Fruit fly (Drosophila melanogaster) whole organism, embryonic: Measurements from ENCODE around the gene loqs.

Experiments used
- BEAF-32 ChIP-seq: fragments of 200-800 bp; sonication (Bioruptor generic); optimal IDR thresholded peaks from 3 replicates; lab custom pipeline; 2017; ENCODE audit warnings: missing biosample characterization, missing genetic modification characterization, mild to moderate bottlenecking, moderate library complexity, missing genetic modification reagents
- BtbVII ChIP-seq: fragments of 200-800 bp; sonication (Bioruptor generic); optimal IDR thresholded peaks from 3 replicates; lab custom pipeline; 2017; ENCODE audit warnings: missing biosample characterization, mild to moderate bottlenecking, missing genetic modification characterization
- CG10979 ChIP-seq: fragments of 200-800 bp; sonication (Bioruptor generic); optimal IDR thresholded peaks from 2 replicates; lab custom pipeline; 2018; ENCODE audit warnings: missing biosample characterization, mild to moderate bottlenecking, missing genetic modification characterization, moderate library complexity
- CG11247 ChIP-seq: fragments of 200-800 bp; sonication (Bioruptor generic); IDR thresholded peaks from 2 replicates; pipeline ENCODE4 v1.3.6; 2022; ENCODE audit warnings: missing biosample characterization, missing genetic modification characterization
- CG11504 ChIP-seq: fragments of 200-800 bp; sonication (Bioruptor generic); optimal IDR thresholded peaks from 3 replicates; lab custom pipeline; 2019; ENCODE audit warnings: missing biosample characterization, mild to moderate bottlenecking, missing genetic modification characterization, moderate library complexity
- CG14965 ChIP-seq: fragments of 200-800 bp; sonication (Bioruptor generic); optimal IDR thresholded peaks from 2 replicates; lab custom pipeline; 2016; ENCODE audit warnings: missing biosample characterization, missing genetic modification characterization, borderline replicate concordance
- CG15479 ChIP-seq: fragments of 200-800 bp; sonication (Bioruptor generic); optimal IDR thresholded peaks from 3 replicates; lab custom pipeline; 2019; ENCODE audit warnings: missing biosample characterization, mild to moderate bottlenecking, missing genetic modification characterization, moderate library complexity
- CG15601 ChIP-seq: fragments of 200-800 bp; sonication (Bioruptor generic); optimal IDR thresholded peaks from 3 replicates; lab custom pipeline; 2019; ENCODE audit warnings: missing biosample characterization, mild to moderate bottlenecking, missing genetic modification characterization, moderate library complexity
- CG1602 ChIP-seq: fragments of 200-800 bp; sonication (Bioruptor generic); optimal IDR thresholded peaks from 3 replicates; lab custom pipeline; 2016; ENCODE audit warnings: missing biosample characterization, missing genetic modification characterization
- CG32772 ChIP-seq: fragments of 200-800 bp; sonication (Bioruptor generic); IDR thresholded peaks from 2 replicates; pipeline ENCODE4 v1.3.6; 2022; ENCODE audit warnings: missing biosample characterization, missing genetic modification characterization
- CG34224 ChIP-seq: fragments of 200-800 bp; sonication (Bioruptor generic); IDR thresholded peaks from 3 replicates; pipeline ENCODE4 v1.3.6; 2022; ENCODE audit warnings: missing biosample characterization, missing genetic modification characterization; ENCODE audit not compliant: partially characterized antibody
- CG34376 ChIP-seq: fragments of 200-800 bp; sonication (Bioruptor generic); optimal IDR thresholded peaks from 2 replicates; lab custom pipeline; 2018; ENCODE audit warnings: missing biosample characterization, mild to moderate bottlenecking, missing genetic modification characterization
- CG4820 ChIP-seq: fragments of 200-800 bp; sonication (Bioruptor generic); optimal IDR thresholded peaks from 3 replicates; lab custom pipeline; 2016; ENCODE audit warnings: missing biosample characterization, missing genetic modification characterization
- CG5180 ChIP-seq: fragments of 200-800 bp; sonication (Bioruptor generic); optimal IDR thresholded peaks from 3 replicates; lab custom pipeline; 2017; ENCODE audit warnings: missing biosample characterization, missing genetic modification characterization, mild to moderate bottlenecking, moderate library complexity, missing genetic modification reagents
- CG7357 ChIP-seq: fragments of 200-800 bp; sonication (Bioruptor generic); IDR thresholded peaks from 3 replicates; pipeline ENCODE4 v1.3.6; 2022; ENCODE audit warnings: missing biosample characterization, missing genetic modification characterization
- CG7372 ChIP-seq: fragments of 200-800 bp; sonication (Bioruptor generic); IDR thresholded peaks from 2 replicates; pipeline ENCODE4 v1.3.6; 2022; ENCODE audit warnings: missing biosample characterization, missing genetic modification characterization
- CG7963 ChIP-seq: fragments of 200-800 bp; sonication (Bioruptor generic); IDR thresholded peaks from 3 replicates; pipeline ENCODE4 v1.3.6; 2022; ENCODE audit warnings: missing biosample characterization, missing genetic modification characterization; ENCODE audit not compliant: partially characterized antibody
- CG8281 ChIP-seq: fragments of 200-800 bp; sonication (Bioruptor generic); optimal IDR thresholded peaks from 2 replicates; lab custom pipeline; 2018; ENCODE audit warnings: missing biosample characterization, mild to moderate bottlenecking, missing genetic modification characterization, moderate library complexity
- CG8359 ChIP-seq: fragments of 200-800 bp; sonication (Bioruptor generic); optimal IDR thresholded peaks from 2 replicates; lab custom pipeline; 2017; ENCODE audit warnings: missing biosample characterization, mild to moderate bottlenecking, missing genetic modification characterization, borderline replicate concordance
- CG9797 ChIP-seq: fragments of 200-800 bp; sonication (Bioruptor generic); optimal IDR thresholded peaks from 3 replicates; lab custom pipeline; 2018; ENCODE audit warnings: missing biosample characterization, mild to moderate bottlenecking, missing genetic modification characterization
- CG9817 ChIP-seq: fragments of 200-800 bp; sonication (Bioruptor generic); optimal IDR thresholded peaks from 2 replicates; lab custom pipeline; 2018; ENCODE audit warnings: missing biosample characterization, mild to moderate bottlenecking, missing genetic modification characterization, moderate library complexity
- CTCF ChIP-seq: fragments of 200-800 bp; sonication (Bioruptor generic); optimal IDR thresholded peaks from 2 replicates; lab custom pipeline; 2017; ENCODE audit warnings: missing biosample characterization, mild to moderate bottlenecking, missing genetic modification characterization, moderate library complexity
- Camta ChIP-seq: fragments of 200-800 bp; sonication (Bioruptor generic); optimal IDR thresholded peaks from 2 replicates; lab custom pipeline; 2016; ENCODE audit warnings: missing biosample characterization, missing genetic modification characterization
- Chrac-16 ChIP-seq: fragments of 200-800 bp; sonication (Bioruptor generic); optimal IDR thresholded peaks from 3 replicates; lab custom pipeline; 2016; ENCODE audit warnings: missing biosample characterization, missing genetic modification characterization
- Doc3 ChIP-seq: fragments of 200-800 bp; sonication (Bioruptor generic); IDR thresholded peaks from 3 replicates; pipeline ENCODE4 v1.3.6; 2022; ENCODE audit warnings: missing biosample characterization, missing genetic modification characterization; ENCODE audit not compliant: partially characterized antibody
- Dref ChIP-seq: fragments of 200-800 bp; sonication (Bioruptor generic); IDR thresholded peaks from 2 replicates; pipeline ENCODE4 v1.3.6; 2022; ENCODE audit warnings: missing biosample characterization, missing genetic modification characterization
- ERR ChIP-seq: fragments of 200-800 bp; sonication (Bioruptor generic); optimal IDR thresholded peaks from 2 replicates; lab custom pipeline; 2016; ENCODE audit warnings: missing biosample characterization, missing genetic modification characterization
- Nf-YA ChIP-seq: fragments of 200-800 bp; sonication (Bioruptor generic); IDR thresholded peaks from 2 replicates; pipeline ENCODE4 v1.3.6; 2022; ENCODE audit warnings: missing biosample characterization, missing genetic modification characterization
- PHDP ChIP-seq: fragments of 200-800 bp; sonication (Bioruptor generic); optimal IDR thresholded peaks from 3 replicates; lab custom pipeline; 2018; ENCODE audit warnings: missing biosample characterization, mild to moderate bottlenecking, missing genetic modification characterization, moderate library complexity
- Pdp1 ChIP-seq, 2 experiments: fragments of 200-800 bp; sonication (Bioruptor generic); optimal IDR thresholded peaks; 3 replicates each; lab custom pipeline; 2016; ENCODE audit warnings: missing biosample characterization in 2 of 2, missing genetic modification characterization in 2 of 2, mild to moderate bottlenecking in 1 of 2, moderate library complexity in 1 of 2
- Sox100B ChIP-seq: fragments of 200-800 bp; sonication (Bioruptor generic); optimal IDR thresholded peaks from 3 replicates; lab custom pipeline; 2018; ENCODE audit warnings: missing biosample characterization, mild to moderate bottlenecking, missing genetic modification characterization
- bab2 ChIP-seq: fragments of 200-800 bp; sonication (Bioruptor generic); optimal IDR thresholded peaks from 2 replicates; lab custom pipeline; 2016; ENCODE audit warnings: missing biosample characterization, missing genetic modification characterization
- cg ChIP-seq: fragments of 200-800 bp; sonication (Bioruptor generic); optimal IDR thresholded peaks from 3 replicates; lab custom pipeline; 2019; ENCODE audit warnings: missing biosample characterization, mild to moderate bottlenecking, missing genetic modification characterization, moderate library complexity
- danr ChIP-seq: fragments of 200-800 bp; sonication (Bioruptor generic); IDR thresholded peaks from 2 replicates; pipeline ENCODE4 v1.3.6; 2022; ENCODE audit warnings: missing biosample characterization, missing genetic modification characterization
- disco-r ChIP-seq: fragments of 200-800 bp; sonication (Bioruptor generic); optimal IDR thresholded peaks from 2 replicates; lab custom pipeline; 2016; ENCODE audit warnings: missing biosample characterization, missing genetic modification characterization
- dpn ChIP-seq, 2 experiments: fragments of 200-800 bp; sonication (Bioruptor generic); optimal IDR thresholded peaks; 3 replicates each; lab custom pipeline; 2016; ENCODE audit warnings: missing biosample characterization in 2 of 2, missing genetic modification characterization in 2 of 2
- gro ChIP-seq: fragments of 200-800 bp; sonication (Bioruptor generic); optimal IDR thresholded peaks from 2 replicates; lab custom pipeline; 2016; ENCODE audit warnings: missing biosample characterization, missing genetic modification characterization
- kah ChIP-seq: fragments of 200-800 bp; sonication (Bioruptor generic); optimal IDR thresholded peaks from 2 replicates; lab custom pipeline; 2018; ENCODE audit warnings: missing biosample characterization, mild to moderate bottlenecking, missing genetic modification characterization
- klu ChIP-seq: fragments of 200-800 bp; sonication (Bioruptor generic); IDR thresholded peaks from 2 replicates; pipeline ENCODE4 v1.3.6; 2022; ENCODE audit warnings: missing biosample characterization, missing genetic modification characterization
- lmd ChIP-seq: fragments of 200-800 bp; sonication (Bioruptor generic); IDR thresholded peaks from 2 replicates; pipeline ENCODE4 v1.3.6; 2022; ENCODE audit warnings: missing biosample characterization, missing genetic modification characterization
- nerfin-2 ChIP-seq: fragments of 200-800 bp; sonication (Bioruptor generic); IDR thresholded peaks from 2 replicates; pipeline ENCODE4 v1.3.6; 2022; ENCODE audit warnings: missing biosample characterization, missing genetic modification characterization; ENCODE audit not compliant: partially characterized antibody
- oc ChIP-seq: fragments of 200-800 bp; sonication (Bioruptor generic); optimal IDR thresholded peaks from 2 replicates; lab custom pipeline; 2018; ENCODE audit warnings: missing biosample characterization, mild to moderate bottlenecking, missing genetic modification characterization, moderate library complexity
- org-1 ChIP-seq: fragments of 200-800 bp; sonication (Bioruptor generic); optimal IDR thresholded peaks from 2 replicates; lab custom pipeline; 2017; ENCODE audit warnings: missing biosample characterization, missing genetic modification characterization
- p53 ChIP-seq: fragments of 200-800 bp; sonication (Bioruptor generic); optimal IDR thresholded peaks from 2 replicates; lab custom pipeline; 2016; ENCODE audit warnings: missing biosample characterization, missing genetic modification characterization
- sens ChIP-seq: fragments of 200-800 bp; sonication (Bioruptor generic); peaks from one replicate; lab custom pipeline; 2016; ENCODE audit warnings: missing biosample characterization, missing genetic modification characterization
- sens-2 ChIP-seq: fragments of 200-800 bp; sonication (Bioruptor generic); IDR thresholded peaks from 2 replicates; pipeline ENCODE4 v1.3.6; 2022; ENCODE audit warnings: missing biosample characterization, missing genetic modification characterization
- slbo ChIP-seq: fragments of 200-800 bp; sonication (Bioruptor generic); IDR thresholded peaks from 2 replicates; pipeline ENCODE4 v1.3.6; 2022; ENCODE audit warnings: missing biosample characterization, missing genetic modification characterization
- tin ChIP-seq: fragments of 200-800 bp; sonication (Bioruptor generic); optimal IDR thresholded peaks from 3 replicates; lab custom pipeline; 2016; ENCODE audit warnings: missing biosample characterization, missing genetic modification characterization
- trh ChIP-seq: fragments of 200-800 bp; sonication (Bioruptor generic); optimal IDR thresholded peaks from 2 replicates; lab custom pipeline; 2016; ENCODE audit warnings: missing biosample characterization, missing genetic modification characterization
- tx ChIP-seq: fragments of 200-800 bp; sonication (Bioruptor generic); optimal IDR thresholded peaks from 2 replicates; lab custom pipeline; 2016; ENCODE audit warnings: missing biosample characterization, missing genetic modification characterization
- vvl ChIP-seq: fragments of 200-800 bp; sonication (Bioruptor generic); IDR thresholded peaks from 2 replicates; pipeline ENCODE4 v1.3.6; 2022; ENCODE audit warnings: missing biosample characterization, missing genetic modification characterization

loqs gene

DNA sequence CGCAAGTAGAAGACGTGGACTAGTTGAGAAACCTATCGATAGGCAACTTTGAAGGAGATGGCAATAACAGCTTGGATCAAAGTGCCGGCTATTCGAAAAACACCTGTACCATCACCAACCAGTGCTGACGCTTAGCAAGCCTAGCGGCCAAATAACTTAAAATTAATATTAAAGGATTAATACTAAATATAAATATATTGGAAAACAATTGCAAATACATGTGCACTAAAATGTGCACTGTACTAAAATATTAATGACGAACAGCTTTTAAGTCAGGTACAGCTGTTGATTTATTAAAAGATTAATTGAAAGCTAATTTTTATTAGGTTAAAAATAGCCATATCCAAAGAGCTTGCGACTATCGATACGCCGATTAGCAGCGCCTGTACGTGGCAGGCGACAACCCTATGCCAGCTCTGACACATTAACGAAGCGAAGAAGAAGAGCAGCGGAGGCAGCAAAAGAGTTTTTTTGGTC, 3.9 kb upstream of the loqs start, which contains the start of the genes CG9302 and beta'COP (continued):
- TF ChIP-seq CG11504: no peak
- TF ChIP-seq trh (GFP tag; lab: Kevin White, UChicago): no peak
- TF ChIP-seq bab2 (GFP tag; lab: Kevin White, UChicago): peak; percentile 48
- TF ChIP-seq CG8359 (GFP tag; lab: Kevin White, UChicago): no peak
- no peak for TF ChIP-seq vvl (GFP tag; lab: Robert Waterston, UW)
- TF ChIP-seq CG7357 (GFP tag; lab: Robert Waterston, UW): peak; percentile 56; the same call in 1 of the 3 replicates
- TF ChIP-seq nerfin-2 (GFP tag; lab: Robert Waterston, UW): peak; percentile 50; the same call in 1 of the 2 replicates
- 0 out of 3 replicates have a peak, but pooled peaks have one; percentile 23 for TF ChIP-seq CG7963 (GFP tag; lab: Robert Waterston, UW)
- peak; percentile 56 for TF ChIP-seq PHDP (tag; lab: Kevin White, UChicago)
- no peak for TF ChIP-seq CG34376 (GFP tag; lab: Kevin White, UChicago)
- TF ChIP-seq CG7372: no peak; the same call in 1 of the 2 replicates
- TF ChIP-seq Chrac-16 (GFP tag; lab: Kevin White, UChicago): peak; percentile 66
- no peak for TF ChIP-seq CG32772
- no peak for TF ChIP-seq CG5180 (GFP tag; lab: Kevin White, UChicago)
- peak; percentile 86 for TF ChIP-seq sens (GFP tag; lab: Kevin White, UChicago)
- no peak for TF ChIP-seq CTCF (GFP tag; lab: Kevin White, UChicago)
- peak; percentile 49 for TF ChIP-seq CG1602 (GFP tag; lab: Kevin White, UChicago)
- no peak for TF ChIP-seq cg (GFP tag; lab: Kevin White, UChicago)
- TF ChIP-seq CG11247: peak; percentile 39
- peak; percentile 46 for TF ChIP-seq CG4820
- TF ChIP-seq sens-2: no peak
- TF ChIP-seq org-1 (GFP tag; lab: Kevin White, UChicago): no peak
- TF ChIP-seq CG15601 (tag; lab: Kevin White, UChicago): peak; percentile 68
- no peak for TF ChIP-seq CG8281 (tag; lab: Kevin White, UChicago)
- peak; percentile 55 for TF ChIP-seq CG10979
- no peak for TF ChIP-seq Camta
- no peak for TF ChIP-seq ERR (GFP tag; lab: Kevin White, UChicago)
- no peak; the same call in 2 of the 3 replicates for TF ChIP-seq CG34224
- no peak for TF ChIP-seq disco-r (GFP tag; lab: Kevin White, UChicago)
- no peak for TF ChIP-seq CG14965
- TF ChIP-seq lmd (GFP tag; lab: Robert Waterston, UW): peak; percentile 69
- peak; percentile 5 for TF ChIP-seq tx (GFP tag; lab: Kevin White, UChicago)
- TF ChIP-seq CG15479: no peak
- peak; percentile 75 for TF ChIP-seq CG9817 (tag; lab: Kevin White, UChicago)
- TF ChIP-seq oc: no peak
- TF ChIP-seq p53 (GFP tag; lab: Kevin White, UChicago): peak; percentile 1
- TF ChIP-seq slbo: peak; percentile 73
- TF ChIP-seq tin (GFP tag; lab: Kevin White, UChicago): peak; percentile 60
- TF ChIP-seq Dref (GFP tag; lab: Robert Waterston, UW): peak; percentile 68
- TF ChIP-seq danr: peak; percentile 47; the same call in 1 of the 2 replicates
- peak; percentile 57 for TF ChIP-seq Doc3 (GFP tag; lab: Robert Waterston, UW)
- peak; percentile 85 for TF ChIP-seq BEAF-32 (GFP tag; lab: Kevin White, UChicago)
- TF ChIP-seq gro: peak; percentile 28
- peak; percentile 15 to 57 for TF ChIP-seq Pdp1 (GFP tag; optimal IDR thresholded peaks at IDR 0.05; lab: Kevin White, UChicago)
- TF ChIP-seq dpn (GFP tag; optimal IDR thresholded peaks at IDR 0.05; lab: Kevin White, UChicago): peak; percentile 31 to 63
- peak; percentile 7 for TF ChIP-seq kah (GFP tag; lab: Kevin White, UChicago)
- no peak for TF ChIP-seq Nf-YA (GFP tag; lab: Robert Waterston, UW)
- TF ChIP-seq klu: peak; percentile 73; the same call in 1 of the 2 replicates
- no peak for TF ChIP-seq BtbVII (GFP tag; lab: Kevin White, UChicago)
- peak; percentile 32 for TF ChIP-seq CG9797 (GFP tag; lab: Kevin White, UChicago)
- no peak for TF ChIP-seq Sox100B (GFP tag; lab: Kevin White, UChicago)
